Worm (Caenorhabditis elegans) whole organism, L3 larva: ENCODE measurements around the gene C02B8.3.
"Not testable (repeated sequence)": the region's sequence is repeated elsewhere in the genome, so short reads cannot be mapped to it uniquely, and the experiment has no call there.

Experiments used
- ama-1 ChIP-seq: fragments of 150-350 bp; optimal IDR thresholded peaks from 2 replicates; lab custom pipeline; 2018
- egl-27 ChIP-seq: sonication (generic microtip); optimal IDR thresholded peaks from 4 replicates; lab custom pipeline; 2017; ENCODE audit warnings: missing biosample characterization, missing genetic modification reagents, missing genetic modification characterization
- elt-1 ChIP-seq: fragments of 150-350 bp; optimal IDR thresholded peaks from 2 replicates; lab custom pipeline; 2014; ENCODE audit warnings: missing biosample characterization, missing genetic modification characterization
- fkh-2 ChIP-seq: fragments of 150-350 bp; optimal IDR thresholded peaks from 2 replicates; lab custom pipeline; 2014; ENCODE audit warnings: missing biosample characterization, missing genetic modification reagents, missing genetic modification characterization
- fos-1 ChIP-seq: fragments of 150-350 bp; optimal IDR thresholded peaks from 2 replicates; lab custom pipeline; 2014; ENCODE audit warnings: missing biosample characterization, missing genetic modification characterization
- nhr-23 ChIP-seq: fragments of 150-350 bp; optimal IDR thresholded peaks from 2 replicates; lab custom pipeline; 2014; ENCODE audit warnings: missing biosample characterization, missing genetic modification reagents, missing genetic modification characterization
- nhr-25 ChIP-seq: sonication (generic microtip); optimal IDR thresholded peaks from 2 replicates; lab custom pipeline; 2017; ENCODE audit warnings: missing biosample characterization, missing genetic modification characterization
- nhr-28 ChIP-seq: fragments of 150-350 bp; optimal IDR thresholded peaks from 2 replicates; lab custom pipeline; 2014; ENCODE audit warnings: missing biosample characterization, missing genetic modification characterization
- nhr-67 ChIP-seq: fragments of 150-350 bp; optimal IDR thresholded peaks from 2 replicates; lab custom pipeline; 2014; ENCODE audit warnings: missing biosample characterization, missing genetic modification characterization
- pqm-1 ChIP-seq: fragments of 150-350 bp; optimal IDR thresholded peaks from 2 replicates; lab custom pipeline; 2017; ENCODE audit warnings: missing biosample characterization, missing genetic modification characterization, inconsistent platforms
- tbx-2 ChIP-seq: sonication (generic microtip); optimal IDR thresholded peaks from 2 replicates; lab custom pipeline; 2016; ENCODE audit warnings: mild to moderate bottlenecking, missing genetic modification characterization, missing compliant biosample characterization
- unc-62 ChIP-seq: fragments of 150-350 bp; sonication (generic microtip); optimal IDR thresholded peaks from 4 replicates; lab custom pipeline; 2014; ENCODE audit warnings: missing biosample characterization, missing genetic modification reagents, missing genetic modification characterization
- ztf-11 ChIP-seq: fragments of 150-350 bp; optimal IDR thresholded peaks from 2 replicates; lab custom pipeline; 2014; ENCODE audit warnings: missing biosample characterization, missing genetic modification characterization

DNA sequence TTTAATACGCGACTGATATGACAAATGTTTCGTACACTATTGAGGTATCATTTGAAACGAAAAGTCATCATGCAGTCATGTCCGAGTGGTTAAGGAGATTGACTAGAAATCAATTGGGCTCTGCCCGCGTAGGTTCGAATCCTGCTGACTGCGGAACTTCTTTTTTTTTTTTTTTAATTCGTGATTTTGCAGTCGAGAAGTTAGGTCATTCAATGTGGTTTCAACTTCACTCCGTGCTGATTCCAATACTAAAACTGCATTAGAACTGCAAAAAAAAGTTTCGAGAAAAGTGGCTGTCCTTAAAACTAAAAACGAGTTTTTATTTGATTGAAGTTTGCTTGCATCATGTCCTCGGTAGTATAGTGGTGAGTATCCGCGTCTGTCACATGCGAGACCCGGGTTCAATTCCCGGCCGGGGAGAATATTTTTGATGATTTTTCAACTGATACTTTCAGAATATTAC is 15.2 kb downstream of the C02B8.3 start:
- not testable (repeated sequence) for TF ChIP-seq tbx-2 (tag; lab: Kevin White, UChicago); ama-1 (lab: Kevin White, UChicago); ztf-11 (tag; lab: Kevin White, UChicago); nhr-28 (tag; lab: Kevin White, UChicago); nhr-67 (tag; lab: Kevin White, UChicago); fkh-2 (tag; lab: Kevin White, UChicago); fos-1 (tag; lab: Kevin White, UChicago); unc-62 (GFP tag; lab: Kevin White, UChicago); elt-1 (tag; lab: Kevin White, UChicago); nhr-23 (tag; lab: Kevin White, UChicago); nhr-25 (tag; lab: Kevin White, UChicago); egl-27
- TF ChIP-seq pqm-1: peak; percentile 36
